Fruit fly (Drosophila melanogaster) whole organism, embryonic: ENCODE data around the gene Eig71Eg.

ENCODE experiments used
- Aef1 ChIP-seq: fragments of 200-800 bp; sonication (Bioruptor generic); IDR thresholded peaks from 3 replicates; pipeline ENCODE4 v1.3.6; 2022; ENCODE audit warnings: missing biosample characterization, missing genetic modification characterization
- Bteb2 ChIP-seq: fragments of 200-800 bp; sonication (Bioruptor generic); optimal IDR thresholded peaks from 2 replicates; lab custom pipeline; 2016; ENCODE audit warnings: missing biosample characterization, missing genetic modification characterization
- CG10654 ChIP-seq: fragments of 200-800 bp; sonication (Bioruptor generic); optimal IDR thresholded peaks from 2 replicates; lab custom pipeline; 2016; ENCODE audit warnings: missing biosample characterization, missing genetic modification characterization
- CG11456 ChIP-seq: fragments of 200-800 bp; sonication (Bioruptor generic); IDR thresholded peaks from 3 replicates; pipeline ENCODE4 v1.3.6; 2022; ENCODE audit warnings: missing biosample characterization, missing genetic modification characterization
- CG12219 ChIP-seq: fragments of 200-800 bp; sonication (Bioruptor generic); optimal IDR thresholded peaks from 3 replicates; lab custom pipeline; 2018; ENCODE audit warnings: missing biosample characterization, mild to moderate bottlenecking, missing genetic modification characterization
- CG12391 ChIP-seq: fragments of 200-800 bp; sonication (Bioruptor generic); optimal IDR thresholded peaks from 3 replicates; lab custom pipeline; 2018; ENCODE audit warnings: missing biosample characterization, mild to moderate bottlenecking, missing genetic modification characterization, moderate library complexity
- CG14014 ChIP-seq: fragments of 200-800 bp; sonication (Bioruptor generic); IDR thresholded peaks from 2 replicates; pipeline ENCODE4 v1.3.6; 2022; ENCODE audit warnings: missing biosample characterization, missing genetic modification characterization
- CG15601 ChIP-seq: fragments of 200-800 bp; sonication (Bioruptor generic); optimal IDR thresholded peaks from 3 replicates; lab custom pipeline; 2019; ENCODE audit warnings: missing biosample characterization, mild to moderate bottlenecking, missing genetic modification characterization, moderate library complexity
- CG1603 ChIP-seq: fragments of 200-800 bp; sonication (Bioruptor generic); optimal IDR thresholded peaks from 2 replicates; lab custom pipeline; 2019; ENCODE audit warnings: missing biosample characterization, mild to moderate bottlenecking, missing genetic modification characterization, moderate library complexity
- CG17359 ChIP-seq: fragments of 200-800 bp; sonication (Bioruptor generic); optimal IDR thresholded peaks from 3 replicates; lab custom pipeline; 2018; ENCODE audit warnings: missing biosample characterization, mild to moderate bottlenecking, missing genetic modification characterization, moderate library complexity
- CG4820 ChIP-seq: fragments of 200-800 bp; sonication (Bioruptor generic); optimal IDR thresholded peaks from 3 replicates; lab custom pipeline; 2016; ENCODE audit warnings: missing biosample characterization, missing genetic modification characterization
- CG6272 ChIP-seq: fragments of 200-800 bp; sonication (Bioruptor generic); IDR thresholded peaks from 2 replicates; pipeline ENCODE4 v1.3.6; 2022; ENCODE audit warnings: missing biosample characterization, missing genetic modification characterization
- CG6654 ChIP-seq: fragments of 200-800 bp; sonication (Bioruptor generic); optimal IDR thresholded peaks from 2 replicates; lab custom pipeline; 2017; ENCODE audit warnings: missing biosample characterization, mild to moderate bottlenecking, missing genetic modification characterization
- Dip2 ChIP-seq: fragments of 200-800 bp; sonication (Bioruptor generic); IDR thresholded peaks from 2 replicates; pipeline ENCODE4 v1.3.6; 2022; ENCODE audit warnings: missing biosample characterization, missing genetic modification characterization
- Doc3 ChIP-seq: fragments of 200-800 bp; sonication (Bioruptor generic); IDR thresholded peaks from 3 replicates; pipeline ENCODE4 v1.3.6; 2022; ENCODE audit warnings: missing biosample characterization, missing genetic modification characterization; ENCODE audit not compliant: partially characterized antibody
- Ets65A ChIP-seq: fragments of 200-800 bp; sonication (Bioruptor generic); peaks from one replicate; lab custom pipeline; 2016; ENCODE audit warnings: missing biosample characterization, missing genetic modification characterization
- H2.0 ChIP-seq: fragments of 200-800 bp; sonication (Bioruptor generic); IDR thresholded peaks from 2 replicates; pipeline ENCODE4 v1.3.6; 2022; ENCODE audit warnings: missing biosample characterization, missing genetic modification characterization
- HHEX ChIP-seq: fragments of 200-800 bp; sonication (Bioruptor generic); optimal IDR thresholded peaks from 3 replicates; lab custom pipeline; 2017; ENCODE audit warnings: missing biosample characterization, mild to moderate bottlenecking, missing genetic modification characterization, missing genetic modification reagents
- HLHmδ ChIP-seq: fragments of 200-800 bp; sonication (Bioruptor generic); optimal IDR thresholded peaks from 2 replicates; lab custom pipeline; 2018; ENCODE audit warnings: missing biosample characterization, mild to moderate bottlenecking, missing genetic modification characterization, moderate library complexity
- Hand ChIP-seq: fragments of 200-800 bp; sonication (Bioruptor generic); optimal IDR thresholded peaks from 2 replicates; lab custom pipeline; 2017; ENCODE audit warnings: mild to moderate bottlenecking, missing biosample characterization, missing genetic modification reagents, missing genetic modification characterization
- Hmr ChIP-seq: fragments of 200-800 bp; sonication (Bioruptor generic); optimal IDR thresholded peaks from 3 replicates; lab custom pipeline; 2017; ENCODE audit warnings: mild to moderate bottlenecking, missing biosample characterization, missing genetic modification reagents, missing genetic modification characterization
- Hmx ChIP-seq: fragments of 200-800 bp; sonication (Bioruptor generic); optimal IDR thresholded peaks from 2 replicates; lab custom pipeline; 2016; ENCODE audit warnings: missing biosample characterization, missing genetic modification characterization
- Lpt ChIP-seq: fragments of >200 bp; optimal IDR thresholded peaks from 2 replicates; lab custom pipeline; 2018; ENCODE audit warnings: missing biosample characterization, missing genetic modification characterization
- NC2β ChIP-seq: fragments of 200-800 bp; sonication (Bioruptor generic); optimal IDR thresholded peaks from 2 replicates; lab custom pipeline; 2016; ENCODE audit warnings: missing biosample characterization, missing genetic modification characterization
- Nf-YB ChIP-seq: fragments of 200-800 bp; sonication (Bioruptor generic); optimal IDR thresholded peaks from 3 replicates; lab custom pipeline; 2019; ENCODE audit warnings: missing biosample characterization, mild to moderate bottlenecking, missing genetic modification characterization, moderate library complexity
- Oli ChIP-seq: fragments of 200-800 bp; sonication (Bioruptor generic); optimal IDR thresholded peaks from 2 replicates; lab custom pipeline; 2018; ENCODE audit warnings: missing biosample characterization, mild to moderate bottlenecking, missing genetic modification characterization, moderate library complexity
- Sox100B ChIP-seq: fragments of 200-800 bp; sonication (Bioruptor generic); optimal IDR thresholded peaks from 3 replicates; lab custom pipeline; 2018; ENCODE audit warnings: missing biosample characterization, mild to moderate bottlenecking, missing genetic modification characterization
- Xbp1 ChIP-seq: fragments of 200-800 bp; sonication (Bioruptor generic); optimal IDR thresholded peaks from 3 replicates; lab custom pipeline; 2016; ENCODE audit warnings: missing biosample characterization, mild to moderate bottlenecking, missing genetic modification characterization
- ara ChIP-seq: fragments of 200-800 bp; sonication (Bioruptor generic); IDR thresholded peaks from 2 replicates; pipeline ENCODE4 v1.3.6; 2022; ENCODE audit warnings: missing biosample characterization, missing genetic modification characterization
- ase ChIP-seq: fragments of 200-800 bp; sonication (Bioruptor generic); IDR thresholded peaks from 3 replicates; pipeline ENCODE4 v1.3.6; 2022; ENCODE audit warnings: missing biosample characterization, missing genetic modification characterization
- ash1 ChIP-seq: fragments of 200-800 bp; sonication (Bioruptor generic); optimal IDR thresholded peaks from 2 replicates; lab custom pipeline; 2018; ENCODE audit warnings: missing biosample characterization, mild to moderate bottlenecking, missing genetic modification characterization
- bbx ChIP-seq: fragments of 200-800 bp; sonication (Bioruptor generic); IDR thresholded peaks from 2 replicates; pipeline ENCODE4 v1.3.6; 2022; ENCODE audit warnings: missing biosample characterization, missing genetic modification characterization; ENCODE audit not compliant: partially characterized antibody
- cato ChIP-seq: fragments of 200-800 bp; sonication (Bioruptor generic); optimal IDR thresholded peaks from 2 replicates; lab custom pipeline; 2016; ENCODE audit warnings: missing biosample characterization, missing genetic modification characterization, borderline replicate concordance
- ci ChIP-seq: fragments of 200-800 bp; sonication (Bioruptor generic); IDR thresholded peaks from 3 replicates; pipeline ENCODE4 v1.3.6; 2022; ENCODE audit warnings: missing biosample characterization, missing genetic modification characterization
- crol ChIP-seq: fragments of 200-800 bp; sonication (Bioruptor generic); IDR thresholded peaks from 2 replicates; pipeline ENCODE4 v1.3.6; 2022; ENCODE audit warnings: missing biosample characterization, missing genetic modification characterization
- ems ChIP-seq: fragments of 200-800 bp; sonication (Bioruptor generic); optimal IDR thresholded peaks from 3 replicates; lab custom pipeline; 2016; ENCODE audit warnings: missing biosample characterization, missing genetic modification characterization
- exex ChIP-seq: fragments of 200-800 bp; sonication (Bioruptor generic); optimal IDR thresholded peaks from 4 replicates; lab custom pipeline; 2018; ENCODE audit warnings: missing biosample characterization, mild to moderate bottlenecking, missing genetic modification characterization, moderate library complexity
- fu2 ChIP-seq: fragments of 200-800 bp; sonication (Bioruptor generic); optimal IDR thresholded peaks from 2 replicates; lab custom pipeline; 2016; ENCODE audit warnings: missing biosample characterization, missing genetic modification characterization
- gce ChIP-seq: fragments of 200-800 bp; sonication (Bioruptor generic); IDR thresholded peaks from 3 replicates; pipeline ENCODE4 v1.3.6; 2022; ENCODE audit warnings: missing biosample characterization, missing genetic modification characterization
- kni ChIP-seq: fragments of 200-800 bp; sonication (Bioruptor generic); optimal IDR thresholded peaks from 3 replicates; lab custom pipeline; 2017; ENCODE audit warnings: mild to moderate bottlenecking, missing biosample characterization, missing genetic modification reagents, missing genetic modification characterization
- lmd ChIP-seq: fragments of 200-800 bp; sonication (Bioruptor generic); IDR thresholded peaks from 2 replicates; pipeline ENCODE4 v1.3.6; 2022; ENCODE audit warnings: missing biosample characterization, missing genetic modification characterization
- mam ChIP-seq: fragments of 200-800 bp; sonication (Bioruptor generic); optimal IDR thresholded peaks from 3 replicates; lab custom pipeline; 2016; ENCODE audit warnings: missing biosample characterization, missing genetic modification characterization
- nerfin-1 ChIP-seq: fragments of 200-800 bp; sonication (Bioruptor generic); optimal IDR thresholded peaks from 3 replicates; lab custom pipeline; 2019; ENCODE audit warnings: missing biosample characterization, mild to moderate bottlenecking, missing genetic modification characterization, moderate library complexity
- oc ChIP-seq: fragments of 200-800 bp; sonication (Bioruptor generic); optimal IDR thresholded peaks from 2 replicates; lab custom pipeline; 2018; ENCODE audit warnings: missing biosample characterization, mild to moderate bottlenecking, missing genetic modification characterization, moderate library complexity
- row ChIP-seq: fragments of 200-800 bp; sonication (Bioruptor generic); IDR thresholded peaks from 3 replicates; pipeline ENCODE4 v1.3.6; 2022; ENCODE audit warnings: missing biosample characterization, missing genetic modification characterization
- run ChIP-seq: fragments of 200-800 bp; sonication (Bioruptor generic); optimal IDR thresholded peaks from 3 replicates; lab custom pipeline; 2018; ENCODE audit warnings: missing biosample characterization, mild to moderate bottlenecking, missing genetic modification characterization
- tio ChIP-seq: fragments of 200-800 bp; sonication (Bioruptor generic); optimal IDR thresholded peaks from 2 replicates; lab custom pipeline; 2017; ENCODE audit warnings: missing biosample characterization, missing genetic modification characterization, inconsistent platforms
- twi ChIP-seq: fragments of 200-800 bp; optimal IDR thresholded peaks from 2 replicates; lab custom pipeline; 2019; ENCODE audit warnings: missing biosample characterization, mild to moderate bottlenecking, missing genetic modification characterization, moderate library complexity
- unc-4 ChIP-seq: fragments of 200-800 bp; sonication (Bioruptor generic); IDR thresholded peaks from 2 replicates; pipeline ENCODE4 v1.3.6; 2022; ENCODE audit warnings: missing biosample characterization, missing genetic modification characterization; ENCODE audit not compliant: partially characterized antibody
- z ChIP-seq: fragments of 200-800 bp; sonication (Bioruptor generic); IDR thresholded peaks from 3 replicates; pipeline ENCODE4 v1.3.6; 2022; ENCODE audit warnings: missing biosample characterization, missing genetic modification characterization

The Eig71Eg gene

DNA sequence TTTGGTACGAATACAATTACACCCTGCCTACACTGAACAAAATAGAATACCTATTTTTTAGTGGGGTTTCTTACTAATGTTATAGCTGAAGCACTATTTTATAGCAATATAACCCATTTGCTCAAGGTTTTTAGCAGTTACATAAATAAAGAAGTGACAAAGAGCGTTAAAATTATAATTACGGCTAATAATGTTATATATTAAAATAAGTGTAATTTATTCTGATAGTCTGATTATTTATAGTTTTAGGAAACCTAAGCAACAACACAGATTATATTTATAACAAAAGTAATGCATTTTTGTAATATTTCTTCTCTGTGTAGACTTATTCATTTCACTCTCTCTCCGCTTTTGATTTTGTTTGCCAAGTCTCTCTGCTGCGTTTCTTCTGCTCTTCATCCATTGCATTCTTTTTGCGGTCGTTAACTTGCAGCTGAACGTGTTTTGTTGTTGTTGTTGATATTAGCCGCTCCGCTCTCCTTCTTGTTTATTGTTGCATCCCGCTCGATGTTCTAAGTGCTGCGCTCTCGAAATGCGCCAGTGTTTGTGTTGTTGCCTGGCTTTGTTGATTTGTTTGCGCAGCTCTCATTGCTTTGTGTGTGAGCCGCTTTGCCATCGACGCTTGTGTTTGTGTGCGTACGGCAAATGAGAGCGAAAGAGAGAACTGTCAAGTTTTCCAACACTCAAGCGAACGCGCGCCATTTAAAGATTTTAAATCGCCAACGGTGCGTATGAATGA lies 31.6 kb upstream of the Eig71Eg start (continued):
- TF ChIP-seq CG12219 (GFP tag; lab: Kevin White, UChicago) (peak; percentile 67), twi (tag; lab: Kevin White, UChicago) (peak; percentile 84), bbx (GFP tag; lab: Robert Waterston, UW) (no peak), Ets65A (GFP tag; lab: Kevin White, UChicago) (peak; percentile 39), CG1603 (tag; lab: Kevin White, UChicago) (peak; percentile 38), unc-4 (no peak), Xbp1 (GFP tag; lab: Kevin White, UChicago) (peak; percentile 88), H2.0 (peak; percentile 75), mam (GFP tag; lab: Kevin White, UChicago) (peak; percentile 55), nerfin-1 (peak; percentile 90), CG17359 (tag; lab: Kevin White, UChicago) (peak; percentile 93), ci (GFP tag; lab: Robert Waterston, UW) (peak; percentile 72), cato (peak; percentile 66), CG4820 (GFP tag; lab: Kevin White, UChicago) (peak; percentile 89), exex (peak; percentile 56), Hmx (GFP tag; lab: Kevin White, UChicago) (peak; percentile 44), CG15601 (tag; lab: Kevin White, UChicago) (peak; percentile 91), NC2β (peak; percentile 6), oc (tag; lab: Kevin White, UChicago) (peak; percentile 88), gce (GFP tag; lab: Robert Waterston, UW) (no peak), tio (GFP tag; lab: Kevin White, UChicago) (peak; percentile 91), Hmr (GFP tag; lab: Kevin White, UChicago) (peak; percentile 88), Oli (tag; lab: Kevin White, UChicago) (peak; percentile 95), CG12391 (peak; percentile 93), Lpt (no peak), lmd (GFP tag; lab: Robert Waterston, UW) (peak; percentile 93), HHEX (GFP tag; lab: Kevin White, UChicago) (peak; percentile 86), CG10654 (GFP tag; lab: Kevin White, UChicago) (peak; percentile 81), Bteb2 (peak; percentile 28), fu2 (no peak), HLHmδ (GFP tag; lab: Kevin White, UChicago) (peak; percentile 65), ash1 (GFP tag; lab: Kevin White, UChicago) (no peak), Aef1 (GFP tag; lab: Robert Waterston, UW) (peak; percentile 78), run (tag; lab: Kevin White, UChicago) (peak; percentile 89), row (GFP tag; lab: Robert Waterston, UW) (peak; percentile 85), crol (GFP tag; lab: Robert Waterston, UW) (no peak; the same call in 1 of the 2 replicates), CG6654 (GFP tag; lab: Kevin White, UChicago) (peak; percentile 87), ems (peak; percentile 40), Hand (peak; percentile 83), ara (GFP tag; lab: Robert Waterston, UW) (peak; percentile 67), CG11456 (GFP tag; lab: Robert Waterston, UW) (no peak; the same call in 2 of the 3 replicates), CG6272 (GFP tag; lab: Robert Waterston, UW) (no peak), z (GFP tag; lab: Robert Waterston, UW) (no peak), ase (GFP tag; lab: Robert Waterston, UW) (peak; percentile 79), Dip2 (GFP tag; lab: Robert Waterston, UW) (no peak), CG14014 (GFP tag; lab: Robert Waterston, UW) (peak; percentile 76), Doc3 (no peak), Sox100B (peak; percentile 97), kni (GFP tag; lab: Kevin White, UChicago) (peak; percentile 80), Nf-YB (peak; percentile 80)
